Worm (Caenorhabditis elegans): ENCODE data around the gene nhr-96.
"Not testable (repeated sequence)": the region's sequence is repeated elsewhere in the genome, so short reads cannot be mapped to it uniquely, and the experiment has no call there.

DNA sequence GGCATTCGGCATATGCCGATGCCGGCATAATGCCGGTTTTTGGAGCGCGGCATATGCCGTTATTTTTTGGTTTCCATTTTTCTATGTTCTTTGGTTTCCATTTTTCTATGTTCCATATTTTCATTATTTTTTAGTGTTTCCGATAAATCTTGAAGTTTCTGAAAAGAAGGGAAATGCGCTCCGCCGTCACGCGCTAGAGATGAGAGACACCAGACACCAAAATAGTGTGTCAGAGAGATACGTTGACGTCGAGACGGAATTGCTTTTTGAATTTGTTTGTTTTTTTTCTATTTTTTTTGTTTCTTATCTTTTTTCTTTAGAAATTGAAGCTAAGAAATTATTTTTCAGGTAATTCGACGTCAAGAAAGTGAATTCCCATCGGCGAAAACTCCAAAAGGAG, 21.9 kb downstream of the nhr-96 start, which contains the start of gene F41B5.1:
- not testable (repeated sequence) for TF ChIP-seq ztf-4 (tag; optimal IDR thresholded peaks at IDR 0.05); nhr-23 (tag; optimal IDR thresholded peaks at IDR 0.05); fos-1 (tag; optimal IDR thresholded peaks at IDR 0.05); skn-1 (tag; optimal IDR thresholded peaks at IDR 0.05); lsy-2 (tag; optimal IDR thresholded peaks at IDR 0.05); elt-1 (tag; optimal IDR thresholded peaks at IDR 0.05); aly-2 (tag; optimal IDR thresholded peaks at IDR 0.05); unc-62 (GFP tag; optimal IDR thresholded peaks at IDR 0.05); egl-27 (tag; optimal IDR thresholded peaks at IDR 0.05); lin-11 (tag; optimal IDR thresholded peaks at IDR 0.05); nhr-237 (tag; optimal IDR thresholded peaks at IDR 0.05)
